Worm (Caenorhabditis elegans) whole organism, mixed stage, embryonic: ENCODE measurements around the gene srw-85.

Source experiments
- elt-3 ChIP-seq: fragments of 150-350 bp; optimal IDR thresholded peaks from 2 replicates; lab custom pipeline; 2014; ENCODE audit warnings: missing biosample characterization, missing genetic modification characterization
- lin-13 ChIP-seq: fragments of 150-350 bp; optimal IDR thresholded peaks from 2 replicates; lab custom pipeline; 2014; ENCODE audit warnings: missing biosample characterization, missing genetic modification characterization
- mep-1 ChIP-seq: fragments of 150-350 bp; optimal IDR thresholded peaks from 2 replicates; lab custom pipeline; 2017; ENCODE audit warnings: missing biosample characterization, missing genetic modification reagents, missing genetic modification characterization, inconsistent platforms
- snpc-4 ChIP-seq: fragments of 150-350 bp; optimal IDR thresholded peaks from 2 replicates; lab custom pipeline; 2014; ENCODE audit warnings: missing biosample characterization, missing genetic modification characterization
- ztf-11 ChIP-seq: fragments of 150-350 bp; optimal IDR thresholded peaks from 2 replicates; lab custom pipeline; 2014; ENCODE audit warnings: missing biosample characterization, missing genetic modification characterization

DNA sequence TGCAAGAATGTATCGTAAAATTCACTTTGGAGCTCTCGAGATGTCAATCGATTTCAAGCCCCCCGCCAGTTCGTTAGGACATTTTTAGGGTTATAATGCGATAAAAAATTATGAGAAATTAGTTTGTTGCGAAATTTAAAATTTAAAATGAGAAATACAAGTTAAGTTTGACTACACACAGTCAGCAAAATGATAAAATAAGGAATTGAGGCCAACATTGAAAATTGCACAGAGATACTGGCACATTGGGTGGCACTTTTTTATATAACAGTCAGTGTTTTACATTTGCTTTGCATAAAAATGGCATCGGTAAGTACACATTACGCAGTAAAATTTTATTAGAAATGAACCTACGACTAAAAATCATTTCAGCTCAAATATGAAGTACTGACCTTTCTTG is 37.1 kb upstream of the srw-85 start, which contains the start of gene Y43F8B.12:
- no peak for TF ChIP-seq lin-13 (tag; lab: Kevin White, UChicago)
- TF ChIP-seq mep-1 (tag; lab: Kevin White, UChicago) = no peak
- no peak for TF ChIP-seq elt-3 (tag; lab: Kevin White, UChicago)
- TF ChIP-seq ztf-11 (tag; lab: Kevin White, UChicago) = no peak
- no peak for TF ChIP-seq snpc-4 (tag; lab: Kevin White, UChicago)
